Worm (Caenorhabditis elegans) whole organism, young adult: ENCODE measurements around the gene B0222.1.

Source experiments
- C17E4.6 ChIP-seq: fragments of 200-800 bp; sonication (Bioruptor generic); IDR thresholded peaks from 2 replicates; pipeline ENCODE4 v1.3.6; 2022; ENCODE audit warnings: missing genetic modification reagents, missing genetic modification characterization, missing compliant biosample characterization
- F39B2.1 ChIP-seq: fragments of 200-800 bp; sonication (Bioruptor generic); IDR thresholded peaks from 2 replicates; pipeline ENCODE4 v1.3.6; 2022; ENCODE audit warnings: missing genetic modification reagents, missing genetic modification characterization, missing compliant biosample characterization
- athp-1 ChIP-seq: sonication (generic microtip); optimal IDR thresholded peaks from 2 replicates; lab custom pipeline; 2017; ENCODE audit warnings: mild to moderate bottlenecking, missing genetic modification characterization, missing compliant biosample characterization
- cebp-1 ChIP-seq, 2 experiments: fragments of 200-800 bp in 1 of 2; sonication (Bioruptor generic) in 1 of 2; sonication (generic microtip) in 1 of 2; IDR thresholded peaks in 1 of 2; optimal IDR thresholded peaks in 1 of 2; 2 replicates each; pipeline versions ENCODE4 v1.3.6 to Lab custom; 2017 to 2022; ENCODE audit warnings: missing compliant biosample characterization in 2 of 2, missing genetic modification characterization in 2 of 2, mild to moderate bottlenecking in 1 of 2, missing genetic modification reagents in 1 of 2, moderate library complexity in 1 of 2
- cebp-2 ChIP-seq: fragments of 200-800 bp; sonication (Bioruptor generic); IDR thresholded peaks from 2 replicates; pipeline ENCODE4 v1.3.6; 2022; ENCODE audit warnings: missing genetic modification characterization, missing compliant biosample characterization
- hrde-1 ChIP-seq: sonication (generic microtip); optimal IDR thresholded peaks from 2 replicates; lab custom pipeline; 2016; ENCODE audit warnings: missing genetic modification characterization, mild to moderate bottlenecking, missing compliant biosample characterization, moderate library complexity, missing genotype, missing genetic modification reagents, borderline replicate concordance
- lin-26 ChIP-seq: fragments of 200-800 bp; sonication (Bioruptor generic); IDR thresholded peaks from 2 replicates; pipeline ENCODE4 v1.3.6; 2022; ENCODE audit warnings: missing genetic modification reagents, missing genetic modification characterization, missing compliant biosample characterization
- sdz-38 ChIP-seq: sonication (generic microtip); optimal IDR thresholded peaks from 2 replicates; lab custom pipeline; 2016; ENCODE audit warnings: missing genotype, missing genetic modification characterization, missing compliant biosample characterization
- tbp1 ChIP-seq: fragments of 200-800 bp; sonication (Bioruptor generic); optimal IDR thresholded peaks from 2 replicates; lab custom pipeline; 2018; ENCODE audit warnings: mild to moderate bottlenecking, missing genetic modification characterization, missing compliant biosample characterization
- xnd-1 ChIP-seq: sonication (generic microtip); optimal IDR thresholded peaks from 2 replicates; lab custom pipeline; 2016; ENCODE audit warnings: missing genotype, missing genetic modification reagents, missing genetic modification characterization, missing compliant biosample characterization
- zfh-2 ChIP-seq: fragments of 200-800 bp; sonication (Bioruptor generic); conservative IDR thresholded peaks from 2 replicates; pipeline ENCODE4 v1.3.6; 2022; ENCODE audit warnings: missing genetic modification reagents, missing genetic modification characterization, missing compliant biosample characterization

B0222.1 gene

ce11 chrV:9183718-9184441 is 49.8 kb downstream of the B0222.1 start:
- TF ChIP-seq zfh-2 (GFP tag; lab: Robert Waterston, UW) (no peak), sdz-38 (no peak), athp-1 (no peak), C17E4.6 (GFP tag; lab: Robert Waterston, UW) (no peak), F39B2.1 (GFP tag; lab: Robert Waterston, UW) (no peak), cebp-2 (GFP tag; lab: Robert Waterston, UW) (no peak), tbp1 (GFP tag; lab: Kevin White, UChicago) (no peak), lin-26 (GFP tag; lab: Robert Waterston, UW) (no peak), cebp-1 (GFP tag; IDR thresholded peaks at IDR 0.05; lab: Robert Waterston, UW) (no peak), cebp-1 (tag; optimal IDR thresholded peaks at IDR 0.05; lab: Kevin White, UChicago) (no peak), xnd-1 (no peak), hrde-1 (no peak)
